Fruit fly (Drosophila melanogaster) whole organism, embryonic: ENCODE measurements around the gene CG7386.

Experiments
- Awh ChIP-seq: fragments of 200-800 bp; sonication (Bioruptor generic); IDR thresholded peaks from 2 replicates; pipeline ENCODE4, ENCODE4 v1.3.6; 2022; ENCODE audit warnings: missing biosample characterization, missing genetic modification characterization
- CG10209 ChIP-seq: fragments of 200-800 bp; sonication (Bioruptor generic); optimal IDR thresholded peaks from 3 replicates; lab custom pipeline; 2017; ENCODE audit warnings: missing biosample characterization, mild to moderate bottlenecking, missing genetic modification characterization, missing genetic modification reagents
- CG10366 ChIP-seq: fragments of 200-800 bp; sonication (Bioruptor generic); IDR thresholded peaks from 2 replicates; pipeline ENCODE4 v1.3.6; 2022; ENCODE audit warnings: missing biosample characterization, missing genetic modification characterization
- CG10431 ChIP-seq: fragments of 200-800 bp; sonication (Bioruptor generic); optimal IDR thresholded peaks from 3 replicates; lab custom pipeline; 2018; ENCODE audit warnings: missing biosample characterization, mild to moderate bottlenecking, missing genetic modification characterization
- CG10462 ChIP-seq: fragments of 200-800 bp; sonication (Bioruptor generic); optimal IDR thresholded peaks from 2 replicates; lab custom pipeline; 2016; ENCODE audit warnings: missing biosample characterization, missing genetic modification characterization
- CG10654 ChIP-seq: fragments of 200-800 bp; sonication (Bioruptor generic); optimal IDR thresholded peaks from 2 replicates; lab custom pipeline; 2016; ENCODE audit warnings: missing biosample characterization, missing genetic modification characterization
- CG12769 ChIP-seq: fragments of 200-800 bp; sonication (Bioruptor generic); optimal IDR thresholded peaks from 2 replicates; lab custom pipeline; 2019; ENCODE audit warnings: missing biosample characterization, mild to moderate bottlenecking, missing genetic modification characterization, moderate library complexity
- CG16813 ChIP-seq: fragments of 200-800 bp; sonication (Bioruptor generic); IDR thresholded peaks from 3 replicates; pipeline ENCODE4 v1.3.6; 2022; ENCODE audit warnings: missing biosample characterization, missing genetic modification characterization; ENCODE audit not compliant: partially characterized antibody
- CG17361 ChIP-seq: fragments of 200-800 bp; sonication (Bioruptor generic); IDR thresholded peaks from 3 replicates; pipeline ENCODE4 v1.3.6; 2022; ENCODE audit warnings: missing biosample characterization, missing genetic modification characterization
- CG2889 ChIP-seq: fragments of 200-800 bp; sonication (Bioruptor generic); IDR thresholded peaks from 3 replicates; pipeline ENCODE4 v1.3.6; 2022; ENCODE audit warnings: missing biosample characterization, missing genetic modification characterization
- CG31365 ChIP-seq: fragments of 200-800 bp; sonication (Bioruptor generic); optimal IDR thresholded peaks from 2 replicates; lab custom pipeline; 2018; ENCODE audit warnings: missing biosample characterization, mild to moderate bottlenecking, missing genetic modification characterization
- CG4730 ChIP-seq: fragments of 200-800 bp; sonication (Bioruptor generic); IDR thresholded peaks from 2 replicates; pipeline ENCODE4 v1.3.6; 2022; ENCODE audit warnings: missing biosample characterization, missing genetic modification characterization
- CG6765 ChIP-seq: fragments of 200-800 bp; sonication (Bioruptor generic); optimal IDR thresholded peaks from 3 replicates; lab custom pipeline; 2017; ENCODE audit warnings: missing biosample characterization, mild to moderate bottlenecking, missing genetic modification characterization
- CG7928 ChIP-seq: fragments of 200-800 bp; sonication (Bioruptor generic); optimal IDR thresholded peaks from 2 replicates; lab custom pipeline; 2017; ENCODE audit warnings: missing biosample characterization, mild to moderate bottlenecking, missing genetic modification characterization
- CG7987 ChIP-seq: fragments of 200-800 bp; sonication (Bioruptor generic); optimal IDR thresholded peaks from 2 replicates; lab custom pipeline; 2018; ENCODE audit warnings: missing biosample characterization, mild to moderate bottlenecking, missing genetic modification characterization, moderate library complexity
- CG8089 ChIP-seq: fragments of 200-800 bp; sonication (Bioruptor generic); optimal IDR thresholded peaks from 3 replicates; lab custom pipeline; 2016; ENCODE audit warnings: missing biosample characterization, missing genetic modification characterization
- CG9437 ChIP-seq: fragments of 200-800 bp; sonication (Bioruptor generic); optimal IDR thresholded peaks from 2 replicates; lab custom pipeline; 2018; ENCODE audit warnings: missing biosample characterization, mild to moderate bottlenecking, missing genetic modification characterization
- CG9817 ChIP-seq: fragments of 200-800 bp; sonication (Bioruptor generic); optimal IDR thresholded peaks from 2 replicates; lab custom pipeline; 2018; ENCODE audit warnings: missing biosample characterization, mild to moderate bottlenecking, missing genetic modification characterization, moderate library complexity
- CTCF ChIP-seq: fragments of 200-800 bp; sonication (Bioruptor generic); optimal IDR thresholded peaks from 2 replicates; lab custom pipeline; 2017; ENCODE audit warnings: missing biosample characterization, mild to moderate bottlenecking, missing genetic modification characterization, moderate library complexity
- Dad ChIP-seq: fragments of 200-800 bp; sonication (Bioruptor generic); optimal IDR thresholded peaks from 3 replicates; lab custom pipeline; 2016; ENCODE audit warnings: missing biosample characterization, missing genetic modification characterization
- Dbx ChIP-seq: fragments of 200-800 bp; sonication (Bioruptor generic); IDR thresholded peaks from 3 replicates; pipeline ENCODE4 v1.3.6; 2022; ENCODE audit warnings: missing biosample characterization, missing genetic modification characterization
- Dek ChIP-seq: fragments of 200-800 bp; sonication (Bioruptor generic); optimal IDR thresholded peaks from 3 replicates; lab custom pipeline; 2019; ENCODE audit warnings: missing biosample characterization, mild to moderate bottlenecking, missing genetic modification characterization, moderate library complexity
- Drgx ChIP-seq: fragments of 200-800 bp; sonication (Bioruptor generic); IDR thresholded peaks from 2 replicates; pipeline ENCODE4 v1.3.6; 2022; ENCODE audit warnings: missing biosample characterization, missing genetic modification characterization
- Fer1 ChIP-seq: fragments of 200-800 bp; sonication (Bioruptor generic); optimal IDR thresholded peaks from 2 replicates; lab custom pipeline; 2017; ENCODE audit warnings: missing biosample characterization, mild to moderate bottlenecking, missing genetic modification characterization
- GATAe ChIP-seq: fragments of 200-800 bp; sonication (Bioruptor generic); conservative IDR thresholded peaks from 2 replicates; pipeline ENCODE4 v1.3.6; 2022; ENCODE audit warnings: missing biosample characterization, missing genetic modification characterization
- HLH4C ChIP-seq: fragments of 200-800 bp; sonication (Bioruptor generic); IDR thresholded peaks from 3 replicates; pipeline ENCODE4 v1.3.6; 2022; ENCODE audit warnings: missing biosample characterization, missing genetic modification characterization; ENCODE audit not compliant: partially characterized antibody
- Hand ChIP-seq: fragments of 200-800 bp; sonication (Bioruptor generic); optimal IDR thresholded peaks from 2 replicates; lab custom pipeline; 2017; ENCODE audit warnings: mild to moderate bottlenecking, missing biosample characterization, missing genetic modification reagents, missing genetic modification characterization
- PHDP ChIP-seq: fragments of 200-800 bp; sonication (Bioruptor generic); optimal IDR thresholded peaks from 3 replicates; lab custom pipeline; 2018; ENCODE audit warnings: missing biosample characterization, mild to moderate bottlenecking, missing genetic modification characterization, moderate library complexity
- Side ChIP-seq: fragments of 200-800 bp; sonication (Bioruptor generic); optimal IDR thresholded peaks from 2 replicates; lab custom pipeline; 2016; ENCODE audit warnings: missing biosample characterization, missing genetic modification characterization
- Sin3A ChIP-seq: fragments of >200 bp; optimal IDR thresholded peaks from 2 replicates; lab custom pipeline; 2018
- Sox102F ChIP-seq: fragments of 200-800 bp; sonication (Bioruptor generic); optimal IDR thresholded peaks from 2 replicates; lab custom pipeline; 2018; ENCODE audit warnings: missing biosample characterization, mild to moderate bottlenecking, missing genetic modification characterization, moderate library complexity
- aop ChIP-seq: fragments of 200-800 bp; sonication (Bioruptor generic); IDR thresholded peaks from 2 replicates; pipeline ENCODE4 v1.3.6; 2022; ENCODE audit warnings: missing biosample characterization, missing genetic modification characterization
- bsh ChIP-seq, 2 experiments: fragments of 200-800 bp; sonication (Bioruptor generic); optimal IDR thresholded peaks; 2 replicates each; lab custom pipeline; 2017 to 2018; ENCODE audit warnings: mild to moderate bottlenecking in 2 of 2, missing biosample characterization in 2 of 2, missing genetic modification characterization in 2 of 2, moderate library complexity in 1 of 2
- crc ChIP-seq: fragments of 200-800 bp; sonication (Bioruptor generic); optimal IDR thresholded peaks from 2 replicates; lab custom pipeline; 2016; ENCODE audit warnings: missing biosample characterization, missing genetic modification characterization
- danr ChIP-seq: fragments of 200-800 bp; sonication (Bioruptor generic); IDR thresholded peaks from 2 replicates; pipeline ENCODE4 v1.3.6; 2022; ENCODE audit warnings: missing biosample characterization, missing genetic modification characterization
- dm ChIP-seq: fragments of 200-800 bp; sonication (Bioruptor generic); optimal IDR thresholded peaks from 3 replicates; lab custom pipeline; 2016; ENCODE audit warnings: missing biosample characterization, missing genetic modification characterization
- ftz-f1 ChIP-seq: fragments of 200-800 bp; sonication (Bioruptor generic); optimal IDR thresholded peaks from 2 replicates; lab custom pipeline; 2016; ENCODE audit warnings: missing biosample characterization, missing genetic modification characterization
- h ChIP-seq: fragments of >200 bp; optimal IDR thresholded peaks from 2 replicates; lab custom pipeline; 2017
- jing ChIP-seq: fragments of 200-800 bp; sonication (Bioruptor generic); optimal IDR thresholded peaks from 2 replicates; lab custom pipeline; 2018; ENCODE audit warnings: missing biosample characterization, mild to moderate bottlenecking, missing genetic modification characterization
- knrl ChIP-seq: fragments of 200-800 bp; sonication (Bioruptor generic); IDR thresholded peaks from 3 replicates; pipeline ENCODE4 v1.3.6; 2022; ENCODE audit warnings: missing biosample characterization, missing genetic modification characterization; ENCODE audit not compliant: partially characterized antibody
- lilli ChIP-seq: fragments of 200-800 bp; sonication (Bioruptor generic); optimal IDR thresholded peaks from 3 replicates; lab custom pipeline; 2016; ENCODE audit warnings: missing biosample characterization, missing genetic modification characterization
- lola ChIP-seq, 3 experiments: fragments of >200 bp in 2 of 3; fragments of 200-800 bp in 1 of 3; sonication (Bioruptor generic) in 1 of 3; optimal IDR thresholded peaks; 2 replicates each; lab custom pipeline; 2017 to 2019; ENCODE audit warnings: missing biosample characterization in 3 of 3, missing genetic modification characterization in 3 of 3, mild to moderate bottlenecking in 1 of 3, moderate library complexity in 1 of 3
- luna ChIP-seq: fragments of 200-800 bp; sonication (Bioruptor generic); optimal IDR thresholded peaks from 2 replicates; lab custom pipeline; 2016; ENCODE audit warnings: missing biosample characterization, missing genetic modification characterization
- mam ChIP-seq: fragments of 200-800 bp; sonication (Bioruptor generic); optimal IDR thresholded peaks from 3 replicates; lab custom pipeline; 2016; ENCODE audit warnings: missing biosample characterization, missing genetic modification characterization
- otp ChIP-seq: fragments of 200-800 bp; sonication (Bioruptor generic); IDR thresholded peaks from 3 replicates; pipeline ENCODE4, ENCODE4 v1.3.6; 2022; ENCODE audit warnings: missing biosample characterization, missing genetic modification characterization
- pho ChIP-seq: fragments of 200-800 bp; sonication (Bioruptor generic); optimal IDR thresholded peaks from 2 replicates; lab custom pipeline; 2016; ENCODE audit warnings: missing biosample characterization, missing genetic modification characterization
- pita ChIP-seq: fragments of 200-800 bp; sonication (Bioruptor generic); optimal IDR thresholded peaks from 2 replicates; lab custom pipeline; 2017; ENCODE audit warnings: missing biosample characterization, mild to moderate bottlenecking, missing genetic modification characterization
- pros ChIP-seq: fragments of 200-800 bp; sonication (Bioruptor generic); optimal IDR thresholded peaks from 3 replicates; lab custom pipeline; 2019; ENCODE audit warnings: missing biosample characterization, mild to moderate bottlenecking, missing genetic modification characterization, moderate library complexity
- scrt ChIP-seq: fragments of 200-800 bp; sonication (Bioruptor generic); optimal IDR thresholded peaks from 2 replicates; lab custom pipeline; 2018; ENCODE audit warnings: missing biosample characterization, mild to moderate bottlenecking, missing genetic modification characterization, moderate library complexity
- seq ChIP-seq: fragments of 200-800 bp; sonication (Bioruptor generic); IDR thresholded peaks from 2 replicates; pipeline ENCODE4 v1.3.6; 2022; ENCODE audit warnings: missing biosample characterization, missing genetic modification characterization
- zfh2 ChIP-seq: fragments of 200-800 bp; sonication (Bioruptor generic); optimal IDR thresholded peaks from 2 replicates; lab custom pipeline; 2016; ENCODE audit warnings: missing biosample characterization, missing genetic modification characterization

CG7386 gene

dm6 chr3L:6157327-6158032 lies 32.1 kb upstream of the CG7386 start, which contains the start of gene CG13297 (continued):
- TF ChIP-seq ftz-f1 (GFP tag; lab: Kevin White, UChicago) (no peak), CG7987 (GFP tag; lab: Kevin White, UChicago) (no peak), h (lab: Kevin White, UChicago) (no peak), PHDP (tag; lab: Kevin White, UChicago) (peak; percentile 40), jing (GFP tag; lab: Kevin White, UChicago) (peak; percentile 38), Fer1 (peak; percentile 38), CG4730 (GFP tag; lab: Robert Waterston, UW) (peak; percentile 40; the same call in 1 of the 2 replicates), CG2889 (GFP tag; lab: Robert Waterston, UW) (no peak), CG10209 (GFP tag; lab: Kevin White, UChicago) (peak; percentile 33), pita (GFP tag; lab: Kevin White, UChicago) (no peak), crc (GFP tag; lab: Kevin White, UChicago) (no peak), lilli (no peak), CG9437 (peak; percentile 40), aop (GFP tag; lab: Robert Waterston, UW) (no peak), seq (GFP tag; lab: Robert Waterston, UW) (no peak), CG7928 (no peak), Sox102F (GFP tag; lab: Kevin White, UChicago) (peak; percentile 76), pros (GFP tag; lab: Kevin White, UChicago) (peak; percentile 86), lola (GFP tag; optimal IDR thresholded peaks at IDR 0.05; lab: Kevin White, UChicago) (no peak), CG17361 (peak; percentile 73), Drgx (GFP tag; lab: Robert Waterston, UW) (peak; percentile 37; the same call in 1 of the 2 replicates), CG31365 (tag; lab: Kevin White, UChicago) (no peak), mam (no peak), CG10431 (GFP tag; lab: Kevin White, UChicago) (no peak), scrt (GFP tag; lab: Kevin White, UChicago) (peak; percentile 26), knrl (GFP tag; lab: Robert Waterston, UW) (no peak), CG9817 (peak; percentile 38), CG12769 (tag; lab: Kevin White, UChicago) (no peak), zfh2 (GFP tag; lab: Kevin White, UChicago) (no peak), bsh (GFP tag; optimal IDR thresholded peaks at IDR 0.05; lab: Kevin White, UChicago) (no peak), CG16813 (GFP tag; lab: Robert Waterston, UW) (no peak), Dbx (GFP tag; lab: Robert Waterston, UW) (no peak), Dek (peak; percentile 22), CG10654 (GFP tag; lab: Kevin White, UChicago) (peak; percentile 19), CG8089 (GFP tag; lab: Kevin White, UChicago) (no peak), luna (no peak), otp (no peak), Hand (GFP tag; lab: Kevin White, UChicago) (no peak), pho (GFP tag; lab: Kevin White, UChicago) (no peak), dm (no peak), Sin3A (lab: Kevin White, UChicago) (no peak), CG10366 (GFP tag; lab: Robert Waterston, UW) (peak; percentile 61), GATAe (GFP tag; lab: Robert Waterston, UW) (no peak), CTCF (no peak), Dad (GFP tag; lab: Kevin White, UChicago) (no peak), Side (no peak), Awh (0 out of 2 replicates have a peak, but pooled peaks have one; percentile 40), danr (GFP tag; lab: Robert Waterston, UW) (peak; percentile 45; the same call in 1 of the 2 replicates), CG10462 (GFP tag; lab: Kevin White, UChicago) (no peak), HLH4C (GFP tag; lab: Robert Waterston, UW) (no peak), CG6765 (no peak)
